Fruit fly (Drosophila melanogaster): ENCODE measurements around the gene CG43165.

- TF ChIP-seq insv (optimal IDR thresholded peaks at IDR 0.05): no peak
- TF ChIP-seq Myc (optimal IDR thresholded peaks at IDR 0.05): no peak
- no peak for TF ChIP-seq h (optimal IDR thresholded peaks at IDR 0.05)
These were observed 1.7 kb downstream of the CG43165 start, which contains the start of gene CG3513 for dm6 chr2L:3693082-3693481.
